Worm (Caenorhabditis elegans): ENCODE results near the gene Y17D7C.6.
A peak's percentile ranks its signal among the peaks of the same experiment; 100 is the strongest.

ce11 chrV:18689681-18690080 lies 19.9 kb upstream of the Y17D7C.6 start, which contains the start of the genes ubc-19 and Y69H2.7:
- TF ChIP-seq ceh-48 (tag; optimal IDR thresholded peaks at IDR 0.05) (peak; percentile 23), ceh-18 (tag; optimal IDR thresholded peaks at IDR 0.05) (no peak), madf-2 (tag; optimal IDR thresholded peaks at IDR 0.05) (no peak), che-1 (tag; optimal IDR thresholded peaks at IDR 0.05) (no peak), K02D7.2 (tag; optimal IDR thresholded peaks at IDR 0.05) (no peak), hlh-13 (GFP tag; optimal IDR thresholded peaks at IDR 0.05) (no peak), sox-2 (GFP tag; IDR thresholded peaks at IDR 0.05) (no peak)

Measured in whole organism, late embryonic.